Fruit fly (Drosophila melanogaster) whole organism, embryonic: ENCODE measurements around the gene Ptp10D.

ENCODE experiments used
- Bgb ChIP-seq: fragments of 200-800 bp; sonication (Bioruptor generic); IDR thresholded peaks from 2 replicates; pipeline ENCODE4 v1.3.6; 2022; ENCODE audit warnings: missing biosample characterization, missing genetic modification characterization; ENCODE audit not compliant: partially characterized antibody
- CG10274 ChIP-seq: fragments of 200-800 bp; sonication (Bioruptor generic); optimal IDR thresholded peaks from 3 replicates; lab custom pipeline; 2017; ENCODE audit warnings: missing biosample characterization, mild to moderate bottlenecking, missing genetic modification characterization
- CG10543 ChIP-seq: fragments of 200-800 bp; sonication (Bioruptor generic); optimal IDR thresholded peaks from 3 replicates; lab custom pipeline; 2017; ENCODE audit warnings: missing biosample characterization, mild to moderate bottlenecking, missing genetic modification characterization, moderate library complexity
- CG11560 ChIP-seq: fragments of 200-800 bp; sonication (Bioruptor generic); IDR thresholded peaks from 3 replicates; pipeline ENCODE4 v1.3.6; 2022; ENCODE audit warnings: missing biosample characterization, missing genetic modification characterization
- CG13296 ChIP-seq: fragments of 200-800 bp; sonication (Bioruptor generic); optimal IDR thresholded peaks from 3 replicates; lab custom pipeline; 2018; ENCODE audit warnings: missing biosample characterization, mild to moderate bottlenecking, missing genetic modification characterization
- CG14014 ChIP-seq: fragments of 200-800 bp; sonication (Bioruptor generic); IDR thresholded peaks from 2 replicates; pipeline ENCODE4 v1.3.6; 2022; ENCODE audit warnings: missing biosample characterization, missing genetic modification characterization
- CG15601 ChIP-seq: fragments of 200-800 bp; sonication (Bioruptor generic); optimal IDR thresholded peaks from 3 replicates; lab custom pipeline; 2019; ENCODE audit warnings: missing biosample characterization, mild to moderate bottlenecking, missing genetic modification characterization, moderate library complexity
- CG1603 ChIP-seq: fragments of 200-800 bp; sonication (Bioruptor generic); optimal IDR thresholded peaks from 2 replicates; lab custom pipeline; 2019; ENCODE audit warnings: missing biosample characterization, mild to moderate bottlenecking, missing genetic modification characterization, moderate library complexity
- CG1647 ChIP-seq: fragments of 200-800 bp; sonication (Bioruptor generic); optimal IDR thresholded peaks from 3 replicates; lab custom pipeline; 2016; ENCODE audit warnings: missing biosample characterization, missing genetic modification characterization
- CG16779 ChIP-seq: fragments of 200-800 bp; sonication (Bioruptor generic); IDR thresholded peaks from 2 replicates; pipeline ENCODE4 v1.3.6; 2022; ENCODE audit warnings: missing biosample characterization, missing genetic modification characterization
- CG16863 ChIP-seq: fragments of 200-800 bp; sonication (Bioruptor generic); optimal IDR thresholded peaks from 3 replicates; lab custom pipeline; 2016; ENCODE audit warnings: missing biosample characterization, missing genetic modification characterization
- CG2678 ChIP-seq: fragments of 200-800 bp; sonication (Bioruptor generic); optimal IDR thresholded peaks from 3 replicates; lab custom pipeline; 2019; ENCODE audit warnings: missing biosample characterization, mild to moderate bottlenecking, missing genetic modification characterization, moderate library complexity
- CG2889 ChIP-seq: fragments of 200-800 bp; sonication (Bioruptor generic); IDR thresholded peaks from 3 replicates; pipeline ENCODE4 v1.3.6; 2022; ENCODE audit warnings: missing biosample characterization, missing genetic modification characterization
- CG32532 ChIP-seq: fragments of 200-800 bp; sonication (Bioruptor generic); IDR thresholded peaks from 2 replicates; pipeline ENCODE4 v1.3.6; 2022; ENCODE audit warnings: missing biosample characterization, missing genetic modification characterization
- CG33213 ChIP-seq: fragments of 200-800 bp; sonication (Bioruptor generic); optimal IDR thresholded peaks from 3 replicates; lab custom pipeline; 2016; ENCODE audit warnings: missing biosample characterization, missing genetic modification characterization
- CG34224 ChIP-seq: fragments of 200-800 bp; sonication (Bioruptor generic); IDR thresholded peaks from 3 replicates; pipeline ENCODE4 v1.3.6; 2022; ENCODE audit warnings: missing biosample characterization, missing genetic modification characterization; ENCODE audit not compliant: partially characterized antibody
- CG4282 ChIP-seq: fragments of 200-800 bp; sonication (Bioruptor generic); optimal IDR thresholded peaks from 2 replicates; lab custom pipeline; 2016; ENCODE audit warnings: missing biosample characterization, missing genetic modification characterization
- CG4617 ChIP-seq: fragments of 200-800 bp; sonication (Bioruptor generic); optimal IDR thresholded peaks from 3 replicates; lab custom pipeline; 2016; ENCODE audit warnings: missing biosample characterization, missing genetic modification characterization, borderline replicate concordance
- CG6272 ChIP-seq: fragments of 200-800 bp; sonication (Bioruptor generic); IDR thresholded peaks from 2 replicates; pipeline ENCODE4 v1.3.6; 2022; ENCODE audit warnings: missing biosample characterization, missing genetic modification characterization
- CG6654 ChIP-seq: fragments of 200-800 bp; sonication (Bioruptor generic); optimal IDR thresholded peaks from 2 replicates; lab custom pipeline; 2017; ENCODE audit warnings: missing biosample characterization, mild to moderate bottlenecking, missing genetic modification characterization
- CG6689 ChIP-seq: fragments of 200-800 bp; sonication (Bioruptor generic); IDR thresholded peaks from 2 replicates; pipeline ENCODE4 v1.3.6; 2022; ENCODE audit warnings: missing biosample characterization, missing genetic modification characterization
- CG7963 ChIP-seq: fragments of 200-800 bp; sonication (Bioruptor generic); IDR thresholded peaks from 3 replicates; pipeline ENCODE4 v1.3.6; 2022; ENCODE audit warnings: missing biosample characterization, missing genetic modification characterization; ENCODE audit not compliant: partially characterized antibody
- CoRest ChIP-seq: fragments of 200-800 bp; sonication (Bioruptor generic); optimal IDR thresholded peaks from 3 replicates; lab custom pipeline; 2018; ENCODE audit warnings: missing biosample characterization, mild to moderate bottlenecking, missing genetic modification characterization, moderate library complexity
- Dad ChIP-seq: fragments of 200-800 bp; sonication (Bioruptor generic); optimal IDR thresholded peaks from 3 replicates; lab custom pipeline; 2016; ENCODE audit warnings: missing biosample characterization, missing genetic modification characterization
- Dfd ChIP-seq, 2 experiments: fragments of >200 bp; optimal IDR thresholded peaks; 2 replicates each; lab custom pipeline; 2017; ENCODE audit warnings: missing biosample characterization in 2 of 2, missing genetic modification characterization in 2 of 2
- Fer3 ChIP-seq: fragments of 200-800 bp; sonication (Bioruptor generic); optimal IDR thresholded peaks from 2 replicates; lab custom pipeline; 2018; ENCODE audit warnings: missing biosample characterization, mild to moderate bottlenecking, missing genetic modification characterization, moderate library complexity
- GATAe ChIP-seq: fragments of 200-800 bp; sonication (Bioruptor generic); conservative IDR thresholded peaks from 2 replicates; pipeline ENCODE4 v1.3.6; 2022; ENCODE audit warnings: missing biosample characterization, missing genetic modification characterization
- HLH3B ChIP-seq: fragments of 200-800 bp; sonication (Bioruptor generic); IDR thresholded peaks from 2 replicates; pipeline ENCODE4 v1.3.6; 2022; ENCODE audit warnings: missing biosample characterization, missing genetic modification characterization
- Hey ChIP-seq: fragments of 200-800 bp; sonication (Bioruptor generic); optimal IDR thresholded peaks from 3 replicates; lab custom pipeline; 2018; ENCODE audit warnings: missing biosample characterization, mild to moderate bottlenecking, missing genetic modification characterization
- Kr ChIP-seq: fragments of 200-800 bp; sonication (Bioruptor generic); optimal IDR thresholded peaks from 2 replicates; lab custom pipeline; 2017; ENCODE audit warnings: missing biosample characterization, mild to moderate bottlenecking, missing genetic modification characterization
- Max ChIP-seq: fragments of 200-800 bp; sonication (Bioruptor generic); optimal IDR thresholded peaks from 2 replicates; lab custom pipeline; 2016; ENCODE audit warnings: missing biosample characterization, mild to moderate bottlenecking, missing genetic modification characterization
- Trl ChIP-seq, 3 experiments: fragments of >200 bp in 2 of 3; fragments of 200-800 bp in 1 of 3; sonication (Bioruptor generic) in 1 of 3; optimal IDR thresholded peaks; 2 replicates in 1 of 3; 3 replicates in 2 of 3; lab custom pipeline; 2016 to 2017; ENCODE audit warnings: missing biosample characterization in 1 of 3, missing genetic modification characterization in 1 of 3
- ara ChIP-seq: fragments of 200-800 bp; sonication (Bioruptor generic); IDR thresholded peaks from 2 replicates; pipeline ENCODE4 v1.3.6; 2022; ENCODE audit warnings: missing biosample characterization, missing genetic modification characterization
- az2 ChIP-seq: fragments of 200-800 bp; sonication (Bioruptor generic); optimal IDR thresholded peaks from 3 replicates; lab custom pipeline; 2016; ENCODE audit warnings: missing biosample characterization, missing genetic modification characterization
- bsh ChIP-seq, 2 experiments: fragments of 200-800 bp; sonication (Bioruptor generic); optimal IDR thresholded peaks; 2 replicates each; lab custom pipeline; 2017 to 2018; ENCODE audit warnings: mild to moderate bottlenecking in 2 of 2, missing biosample characterization in 2 of 2, missing genetic modification characterization in 2 of 2, moderate library complexity in 1 of 2
- crol ChIP-seq: fragments of 200-800 bp; sonication (Bioruptor generic); IDR thresholded peaks from 2 replicates; pipeline ENCODE4 v1.3.6; 2022; ENCODE audit warnings: missing biosample characterization, missing genetic modification characterization
- esg ChIP-seq: fragments of 200-800 bp; sonication (Bioruptor generic); conservative IDR thresholded peaks from 2 replicates; pipeline ENCODE4 v1.3.6; 2022; ENCODE audit warnings: missing biosample characterization, missing genetic modification characterization
- eve ChIP-seq, 2 experiments: fragments of >200 bp; optimal IDR thresholded peaks; 2 replicates each; lab custom pipeline; 2017; ENCODE audit warnings: missing biosample characterization in 2 of 2, missing genetic modification characterization in 2 of 2
- exex ChIP-seq: fragments of 200-800 bp; sonication (Bioruptor generic); optimal IDR thresholded peaks from 4 replicates; lab custom pipeline; 2018; ENCODE audit warnings: missing biosample characterization, mild to moderate bottlenecking, missing genetic modification characterization, moderate library complexity
- gsb ChIP-seq: fragments of 200-800 bp; sonication (Bioruptor generic); IDR thresholded peaks from 2 replicates; pipeline ENCODE4 v1.3.6; 2022; ENCODE audit warnings: missing biosample characterization, missing genetic modification characterization
- luna ChIP-seq: fragments of 200-800 bp; sonication (Bioruptor generic); optimal IDR thresholded peaks from 2 replicates; lab custom pipeline; 2016; ENCODE audit warnings: missing biosample characterization, missing genetic modification characterization
- maf-S ChIP-seq: fragments of 200-800 bp; sonication (Bioruptor generic); optimal IDR thresholded peaks from 2 replicates; lab custom pipeline; 2016; ENCODE audit warnings: missing biosample characterization, missing genetic modification characterization
- mld ChIP-seq: fragments of 200-800 bp; sonication (Bioruptor generic); IDR thresholded peaks from 3 replicates; pipeline ENCODE4 v1.3.6; 2022; ENCODE audit warnings: missing biosample characterization, missing genetic modification characterization; ENCODE audit not compliant: partially characterized antibody
- sisA ChIP-seq: fragments of 200-800 bp; sonication (Bioruptor generic); IDR thresholded peaks from 2 replicates; pipeline ENCODE4 v1.3.6; 2022; ENCODE audit warnings: missing biosample characterization, missing genetic modification characterization
- ttk ChIP-seq: fragments of 200-800 bp; sonication (Bioruptor generic); IDR thresholded peaks from 2 replicates; pipeline ENCODE4 v2.1.2; 2022; ENCODE audit warnings: missing biosample characterization, missing genetic modification characterization

The Ptp10D gene

dm6 chrX:11576540-11576939 lies 45.3 kb upstream of the Ptp10D start, which contains the start of gene CG11695 (continued):
- peak; percentile 55 for TF ChIP-seq Max (GFP tag; lab: Kevin White, UChicago)
- no peak for TF ChIP-seq Kr
- TF ChIP-seq CG32532 (GFP tag; lab: Robert Waterston, UW): peak; percentile 76
- TF ChIP-seq mld (GFP tag; lab: Robert Waterston, UW): no peak
- peak; percentile 75 for TF ChIP-seq CG2678 (tag; lab: Kevin White, UChicago)
- peak; percentile 72 for TF ChIP-seq Fer3 (tag; lab: Kevin White, UChicago)
- no peak for TF ChIP-seq CG34224 (GFP tag; lab: Robert Waterston, UW)
- TF ChIP-seq CG2889 (GFP tag; lab: Robert Waterston, UW): peak; percentile 54; the same call in 1 of the 3 replicates
- TF ChIP-seq eve (GFP tag; optimal IDR thresholded peaks at IDR 0.05; lab: Kevin White, UChicago): no peak
- no peak for TF ChIP-seq luna (GFP tag; lab: Kevin White, UChicago)
- no peak for TF ChIP-seq crol
- peak; percentile 28 for TF ChIP-seq CG16863
- TF ChIP-seq CG15601 (tag; lab: Kevin White, UChicago): peak; percentile 44
- no peak for TF ChIP-seq CG16779 (GFP tag; lab: Robert Waterston, UW)
- no peak for TF ChIP-seq GATAe (GFP tag; lab: Robert Waterston, UW)
- no peak for TF ChIP-seq Trl (optimal IDR thresholded peaks at IDR 0.05; lab: Kevin White, UChicago)
- peak; percentile 36 for TF ChIP-seq Trl (GFP tag; optimal IDR thresholded peaks at IDR 0.05; lab: Kevin White, UChicago)
- peak; percentile 54 for TF ChIP-seq az2 (GFP tag; lab: Kevin White, UChicago)
- TF ChIP-seq CG4617 (GFP tag; lab: Kevin White, UChicago): peak; percentile 80
- TF ChIP-seq esg (GFP tag; lab: Robert Waterston, UW): peak; percentile 47; the same call in 1 of the 2 replicates
- TF ChIP-seq gsb (GFP tag; lab: Robert Waterston, UW): no peak
- TF ChIP-seq HLH3B (GFP tag; lab: Robert Waterston, UW): peak; percentile 37; the same call in 1 of the 2 replicates
- TF ChIP-seq sisA (GFP tag; lab: Robert Waterston, UW): peak; percentile 56
- no peak for TF ChIP-seq CG4282 (GFP tag; lab: Kevin White, UChicago)
- TF ChIP-seq CG11560 (tag; lab: Robert Waterston, UW): no peak
- 0 out of 2 replicates have a peak, but pooled peaks have one; percentile 24 for TF ChIP-seq ttk (GFP tag; lab: Robert Waterston, UW)
- TF ChIP-seq CG10543 (GFP tag; lab: Kevin White, UChicago): peak; percentile 72
- peak; percentile 83 for TF ChIP-seq CoRest (tag; lab: Kevin White, UChicago)
- TF ChIP-seq CG14014 (GFP tag; lab: Robert Waterston, UW): peak; percentile 70
- TF ChIP-seq CG13296 (GFP tag; lab: Kevin White, UChicago): peak; percentile 58
- TF ChIP-seq Hey: no peak
- TF ChIP-seq CG10274: no peak
- TF ChIP-seq Dfd (GFP tag; optimal IDR thresholded peaks at IDR 0.05; lab: Kevin White, UChicago): no peak
- peak; percentile 8 for TF ChIP-seq Dad (GFP tag; lab: Kevin White, UChicago)
- TF ChIP-seq CG1647 (GFP tag; lab: Kevin White, UChicago): peak; percentile 17
- TF ChIP-seq CG33213 (GFP tag; lab: Kevin White, UChicago): no peak
- TF ChIP-seq Bgb (GFP tag; lab: Robert Waterston, UW): no peak
- TF ChIP-seq CG7963 (GFP tag; lab: Robert Waterston, UW): no peak
- TF ChIP-seq CG6272 (GFP tag; lab: Robert Waterston, UW): no peak
- no peak for TF ChIP-seq maf-S (GFP tag; lab: Kevin White, UChicago)
- no peak for TF ChIP-seq CG6654 (GFP tag; lab: Kevin White, UChicago)
- no peak for TF ChIP-seq ara (GFP tag; lab: Robert Waterston, UW)
- TF ChIP-seq bsh (GFP tag; optimal IDR thresholded peaks at IDR 0.05; lab: Kevin White, UChicago): peak; percentile 7 to 58
- no peak for TF ChIP-seq exex (tag; lab: Kevin White, UChicago)
- peak; percentile 51 for TF ChIP-seq CG1603
- TF ChIP-seq CG6689 (GFP tag; lab: Robert Waterston, UW): peak; percentile 72
